Fruit fly (Drosophila melanogaster) S2 (cell line): ENCODE results near the gene CG7059.
A peak's percentile ranks its signal among the peaks of the same experiment; 100 is the strongest.

Source experiments
- CG8478 ChIP-seq: fragments of >200 bp; optimal IDR thresholded peaks from 2 replicates; lab custom pipeline; 2018
- CTCF ChIP-seq, 2 experiments: fragments of >200 bp; optimal IDR thresholded peaks; 2 replicates each; lab custom pipeline; 2018

The CG7059 gene

dm6 chr3R:22410537-22411360, 21.2 kb downstream of the CG7059 start, which contains the start of the genes CG13850 and lqfR:
Gene CG13850, minus strand, starts transcription at chr3R:22410915.
Gene lqfR, plus strand, starts transcription at chr3R:22411301.
- TF ChIP-seq CG8478 (lab: Kevin White, UChicago), result no peak
- no peak for TF ChIP-seq CTCF (optimal IDR thresholded peaks at IDR 0.05; lab: Kevin White, UChicago)

- TF ChIP-seq CTCF (optimal IDR thresholded peaks at IDR 0.05; lab: Kevin White, UChicago) (no peak), CG8478 (lab: Kevin White, UChicago) (no peak)
Measured at dm6 chr3R:22411879-22412587, 22.5 kb downstream of the CG7059 start.

- TF ChIP-seq CTCF (optimal IDR thresholded peaks at IDR 0.05; lab: Kevin White, UChicago) (peak in 1 of 2 experiments; percentile 24), CG8478 (lab: Kevin White, UChicago) (no peak)
Measured at dm6 chr3R:22420911-22421310, 31.3 kb downstream of the CG7059 start, which contains the start of the genes Nop56 and mats. Gene Nop56, minus strand, starts transcription at chr3R:22421068. Gene mats, plus strand, starts transcription at chr3R:22421161.

- TF ChIP-seq CTCF (optimal IDR thresholded peaks at IDR 0.05; lab: Kevin White, UChicago), result no peak
- TF ChIP-seq CG8478 (lab: Kevin White, UChicago), result no peak
Measured at dm6 chr3R:22421618-22422017, 32.0 kb downstream of the CG7059 start.

- no peak for TF ChIP-seq CTCF (optimal IDR thresholded peaks at IDR 0.05; lab: Kevin White, UChicago)
Measured at dm6 chr3R:22423996-22424395, 34.4 kb downstream of the CG7059 start.

dm6 chr3R:22424602-22425190, 35.1 kb downstream of the CG7059 start, which contains the start of gene pinta:
Gene pinta, minus strand, starts transcription at chr3R:22424929.
- TF ChIP-seq CG8478 (lab: Kevin White, UChicago) (no peak), CTCF (optimal IDR thresholded peaks at IDR 0.05; lab: Kevin White, UChicago) (no peak)

dm6 chr3R:22432200-22432804, 42.7 kb downstream of the CG7059 start:
- TF ChIP-seq CTCF (optimal IDR thresholded peaks at IDR 0.05; lab: Kevin White, UChicago), result no peak
- TF ChIP-seq CG8478 (lab: Kevin White, UChicago), result no peak

DNA sequence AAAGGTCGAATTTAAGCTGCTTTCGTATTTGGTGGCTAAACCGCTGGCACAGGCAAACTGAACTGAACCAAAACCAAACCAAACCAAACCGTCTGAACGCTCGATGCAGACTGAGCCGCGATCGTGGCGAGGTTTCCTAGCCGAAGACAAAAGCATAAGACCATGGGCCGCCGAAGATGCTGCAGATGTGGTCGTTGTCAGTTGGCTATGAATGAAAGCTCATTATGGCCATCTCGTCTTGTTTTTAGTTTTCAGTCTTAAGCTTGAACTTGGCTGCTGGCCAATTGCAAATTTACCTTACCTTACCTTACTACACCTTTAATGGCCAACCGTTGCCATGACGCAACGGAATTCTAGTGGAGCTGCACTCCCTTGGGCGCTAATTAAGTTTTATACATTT, 46.5 kb downstream of the CG7059 start, which contains the start of gene CG13847:
Gene CG13847, minus strand, starts transcription at position 101 of the 400 bp plus-strand sequence.
- TF ChIP-seq CG8478 (lab: Kevin White, UChicago) (no peak), CTCF (optimal IDR thresholded peaks at IDR 0.05; lab: Kevin White, UChicago) (no peak)

DNA sequence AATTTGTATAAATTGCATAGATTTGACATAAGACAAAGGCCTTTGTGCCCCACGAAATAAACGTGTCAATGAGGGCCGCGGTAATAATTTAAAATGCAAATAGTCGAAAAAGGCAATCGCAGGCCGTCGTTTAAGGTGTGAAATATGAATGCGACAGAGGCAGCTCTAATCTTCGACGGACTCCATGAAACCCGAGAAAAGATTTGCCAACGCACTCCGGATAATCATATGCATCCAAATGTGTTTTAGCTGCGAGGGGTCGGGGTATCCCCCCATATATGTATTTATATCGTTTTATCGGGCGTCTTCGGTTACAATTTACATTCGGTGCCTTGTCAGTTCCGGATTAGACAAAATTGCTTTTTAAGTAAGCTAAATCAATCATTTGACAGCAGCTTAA, 48.7 kb downstream of the CG7059 start:
- TF ChIP-seq CTCF (optimal IDR thresholded peaks at IDR 0.05; lab: Kevin White, UChicago) (no peak), CG8478 (lab: Kevin White, UChicago) (no peak)
